Fruit fly (Drosophila melanogaster) whole organism, embryonic: ENCODE results near the gene CG1622.

Experiments
- ATbp ChIP-seq: fragments of 200-800 bp; sonication (Bioruptor generic); optimal IDR thresholded peaks from 2 replicates; lab custom pipeline; 2017; ENCODE audit warnings: missing biosample characterization, mild to moderate bottlenecking, missing genetic modification characterization, missing genetic modification reagents
- Adf1 ChIP-seq: fragments of 200-800 bp; sonication (Bioruptor generic); IDR thresholded peaks from 2 replicates; pipeline ENCODE4 v1.3.6; 2022; ENCODE audit warnings: missing biosample characterization, missing genetic modification characterization
- BEAF-32 ChIP-seq: fragments of 200-800 bp; sonication (Bioruptor generic); optimal IDR thresholded peaks from 3 replicates; lab custom pipeline; 2017; ENCODE audit warnings: missing biosample characterization, missing genetic modification characterization, mild to moderate bottlenecking, moderate library complexity, missing genetic modification reagents
- CG10543 ChIP-seq: fragments of 200-800 bp; sonication (Bioruptor generic); optimal IDR thresholded peaks from 3 replicates; lab custom pipeline; 2017; ENCODE audit warnings: missing biosample characterization, mild to moderate bottlenecking, missing genetic modification characterization, moderate library complexity
- CG10959 ChIP-seq: fragments of 200-800 bp; sonication (Bioruptor generic); IDR thresholded peaks from 2 replicates; pipeline ENCODE4 v1.3.6; 2022; ENCODE audit warnings: missing biosample characterization, missing genetic modification characterization
- CG15073 ChIP-seq: fragments of 200-800 bp; sonication (Bioruptor generic); optimal IDR thresholded peaks from 2 replicates; lab custom pipeline; 2016; ENCODE audit warnings: missing biosample characterization, missing genetic modification characterization
- CG18619 ChIP-seq: fragments of 200-800 bp; sonication (Bioruptor generic); optimal IDR thresholded peaks from 3 replicates; lab custom pipeline; 2017; ENCODE audit warnings: missing biosample characterization, mild to moderate bottlenecking, missing genetic modification characterization
- CG2120 ChIP-seq: fragments of 200-800 bp; sonication (Bioruptor generic); optimal IDR thresholded peaks from 3 replicates; lab custom pipeline; 2016; ENCODE audit warnings: missing biosample characterization, missing genetic modification characterization
- CG2678 ChIP-seq: fragments of 200-800 bp; sonication (Bioruptor generic); optimal IDR thresholded peaks from 3 replicates; lab custom pipeline; 2019; ENCODE audit warnings: missing biosample characterization, mild to moderate bottlenecking, missing genetic modification characterization, moderate library complexity
- CG4707 ChIP-seq: fragments of 200-800 bp; sonication (Bioruptor generic); optimal IDR thresholded peaks from 2 replicates; lab custom pipeline; 2018; ENCODE audit warnings: missing biosample characterization, mild to moderate bottlenecking, missing genetic modification characterization, moderate library complexity
- CG7357 ChIP-seq: fragments of 200-800 bp; sonication (Bioruptor generic); IDR thresholded peaks from 3 replicates; pipeline ENCODE4 v1.3.6; 2022; ENCODE audit warnings: missing biosample characterization, missing genetic modification characterization
- CG7839 ChIP-seq: fragments of 200-800 bp; sonication (Bioruptor generic); optimal IDR thresholded peaks from 3 replicates; lab custom pipeline; 2018; ENCODE audit warnings: missing biosample characterization, mild to moderate bottlenecking, missing genetic modification characterization, moderate library complexity
- CG8478 ChIP-seq: fragments of >200 bp; optimal IDR thresholded peaks from 2 replicates; lab custom pipeline; 2018
- CG9797 ChIP-seq: fragments of 200-800 bp; sonication (Bioruptor generic); optimal IDR thresholded peaks from 3 replicates; lab custom pipeline; 2018; ENCODE audit warnings: missing biosample characterization, mild to moderate bottlenecking, missing genetic modification characterization
- CG9932 ChIP-seq: fragments of 200-800 bp; sonication (Bioruptor generic); IDR thresholded peaks from 2 replicates; pipeline ENCODE4 v1.3.6; 2022; ENCODE audit warnings: missing biosample characterization, missing genetic modification characterization
- Camta ChIP-seq: fragments of 200-800 bp; sonication (Bioruptor generic); optimal IDR thresholded peaks from 2 replicates; lab custom pipeline; 2016; ENCODE audit warnings: missing biosample characterization, missing genetic modification characterization
- D ChIP-seq, 2 experiments: fragments of 200-800 bp in 1 of 2; fragments of >200 bp in 1 of 2; sonication (Bioruptor generic) in 1 of 2; optimal IDR thresholded peaks; 2 replicates in 1 of 2; 3 replicates in 1 of 2; lab custom pipeline; 2017; ENCODE audit warnings: mild to moderate bottlenecking in 1 of 2, missing biosample characterization in 1 of 2, missing genetic modification characterization in 1 of 2, missing genetic modification reagents in 1 of 2
- Deaf1 ChIP-seq: fragments of 200-800 bp; optimal IDR thresholded peaks from 3 replicates; lab custom pipeline; 2019; ENCODE audit warnings: missing biosample characterization, mild to moderate bottlenecking, missing genetic modification characterization, moderate library complexity
- Doc3 ChIP-seq: fragments of 200-800 bp; sonication (Bioruptor generic); IDR thresholded peaks from 3 replicates; pipeline ENCODE4 v1.3.6; 2022; ENCODE audit warnings: missing biosample characterization, missing genetic modification characterization; ENCODE audit not compliant: partially characterized antibody
- GATAe ChIP-seq: fragments of 200-800 bp; sonication (Bioruptor generic); conservative IDR thresholded peaks from 2 replicates; pipeline ENCODE4 v1.3.6; 2022; ENCODE audit warnings: missing biosample characterization, missing genetic modification characterization
- Hr78 ChIP-seq, 2 experiments: fragments of 200-800 bp in 1 of 2; fragments of >200 bp in 1 of 2; sonication (Bioruptor generic) in 1 of 2; optimal IDR thresholded peaks; 2 replicates each; lab custom pipeline; 2017 to 2019; ENCODE audit warnings: missing biosample characterization in 2 of 2, missing genetic modification characterization in 2 of 2, mild to moderate bottlenecking in 1 of 2, moderate library complexity in 1 of 2
- Med ChIP-seq: fragments of 200-800 bp; sonication (Bioruptor generic); peaks from one replicate; lab custom pipeline; 2016; ENCODE audit warnings: missing biosample characterization, missing genetic modification characterization, mild to moderate bottlenecking, inconsistent platforms, moderate library complexity
- Mes4 ChIP-seq: fragments of 200-800 bp; sonication (Bioruptor generic); optimal IDR thresholded peaks from 2 replicates; lab custom pipeline; 2016; ENCODE audit warnings: missing biosample characterization, missing genetic modification characterization
- Pdp1 ChIP-seq, 2 experiments: fragments of 200-800 bp; sonication (Bioruptor generic); optimal IDR thresholded peaks; 3 replicates each; lab custom pipeline; 2016; ENCODE audit warnings: missing biosample characterization in 2 of 2, missing genetic modification characterization in 2 of 2, mild to moderate bottlenecking in 1 of 2, moderate library complexity in 1 of 2
- Ptx1 ChIP-seq: fragments of 200-800 bp; sonication (Bioruptor generic); IDR thresholded peaks from 2 replicates; pipeline ENCODE4 v1.3.6; 2022; ENCODE audit warnings: missing biosample characterization, missing genetic modification characterization
- Trl ChIP-seq, 3 experiments: fragments of >200 bp in 2 of 3; fragments of 200-800 bp in 1 of 3; sonication (Bioruptor generic) in 1 of 3; optimal IDR thresholded peaks; 2 replicates in 1 of 3; 3 replicates in 2 of 3; lab custom pipeline; 2016 to 2017; ENCODE audit warnings: missing biosample characterization in 1 of 3, missing genetic modification characterization in 1 of 3
- Xbp1 ChIP-seq: fragments of 200-800 bp; sonication (Bioruptor generic); optimal IDR thresholded peaks from 3 replicates; lab custom pipeline; 2016; ENCODE audit warnings: missing biosample characterization, mild to moderate bottlenecking, missing genetic modification characterization
- al ChIP-seq: fragments of 200-800 bp; sonication (Bioruptor generic); IDR thresholded peaks from 2 replicates; pipeline ENCODE4 v1.3.6; 2022; ENCODE audit warnings: missing biosample characterization, missing genetic modification characterization
- cg ChIP-seq: fragments of 200-800 bp; sonication (Bioruptor generic); optimal IDR thresholded peaks from 3 replicates; lab custom pipeline; 2019; ENCODE audit warnings: missing biosample characterization, mild to moderate bottlenecking, missing genetic modification characterization, moderate library complexity
- chinmo ChIP-seq: fragments of 200-800 bp; sonication (Bioruptor generic); IDR thresholded peaks from 4 replicates; pipeline ENCODE4 v1.3.6; 2022; ENCODE audit warnings: missing biosample characterization, missing genetic modification characterization; ENCODE audit not compliant: partially characterized antibody
- crol ChIP-seq: fragments of 200-800 bp; sonication (Bioruptor generic); IDR thresholded peaks from 2 replicates; pipeline ENCODE4 v1.3.6; 2022; ENCODE audit warnings: missing biosample characterization, missing genetic modification characterization
- da ChIP-seq: fragments of 200-800 bp; sonication (Bioruptor generic); optimal IDR thresholded peaks from 2 replicates; lab custom pipeline; 2016; ENCODE audit warnings: missing biosample characterization, missing genetic modification characterization
- eve ChIP-seq, 2 experiments: fragments of >200 bp; optimal IDR thresholded peaks; 2 replicates each; lab custom pipeline; 2017; ENCODE audit warnings: missing biosample characterization in 2 of 2, missing genetic modification characterization in 2 of 2
- jing ChIP-seq: fragments of 200-800 bp; sonication (Bioruptor generic); optimal IDR thresholded peaks from 2 replicates; lab custom pipeline; 2018; ENCODE audit warnings: missing biosample characterization, mild to moderate bottlenecking, missing genetic modification characterization
- klu ChIP-seq: fragments of 200-800 bp; sonication (Bioruptor generic); IDR thresholded peaks from 2 replicates; pipeline ENCODE4 v1.3.6; 2022; ENCODE audit warnings: missing biosample characterization, missing genetic modification characterization
- kni ChIP-seq: fragments of 200-800 bp; sonication (Bioruptor generic); optimal IDR thresholded peaks from 3 replicates; lab custom pipeline; 2017; ENCODE audit warnings: mild to moderate bottlenecking, missing biosample characterization, missing genetic modification reagents, missing genetic modification characterization
- lilli ChIP-seq: fragments of 200-800 bp; sonication (Bioruptor generic); optimal IDR thresholded peaks from 3 replicates; lab custom pipeline; 2016; ENCODE audit warnings: missing biosample characterization, missing genetic modification characterization
- mld ChIP-seq: fragments of 200-800 bp; sonication (Bioruptor generic); IDR thresholded peaks from 3 replicates; pipeline ENCODE4 v1.3.6; 2022; ENCODE audit warnings: missing biosample characterization, missing genetic modification characterization; ENCODE audit not compliant: partially characterized antibody
- nau ChIP-seq: fragments of 200-800 bp; sonication (Bioruptor generic); optimal IDR thresholded peaks from 3 replicates; lab custom pipeline; 2017; ENCODE audit warnings: missing biosample characterization, mild to moderate bottlenecking, missing genetic modification characterization, missing genetic modification reagents
- oc ChIP-seq: fragments of 200-800 bp; sonication (Bioruptor generic); optimal IDR thresholded peaks from 2 replicates; lab custom pipeline; 2018; ENCODE audit warnings: missing biosample characterization, mild to moderate bottlenecking, missing genetic modification characterization, moderate library complexity
- psq ChIP-seq: fragments of 200-800 bp; sonication (Bioruptor generic); optimal IDR thresholded peaks from 2 replicates; lab custom pipeline; 2017; ENCODE audit warnings: missing biosample characterization, missing genetic modification characterization
- rib ChIP-seq: fragments of 200-800 bp; sonication (Bioruptor generic); IDR thresholded peaks from 2 replicates; pipeline ENCODE4 v1.3.6; 2022; ENCODE audit warnings: missing biosample characterization, missing genetic modification characterization
- row ChIP-seq: fragments of 200-800 bp; sonication (Bioruptor generic); IDR thresholded peaks from 3 replicates; pipeline ENCODE4 v1.3.6; 2022; ENCODE audit warnings: missing biosample characterization, missing genetic modification characterization
- sens ChIP-seq: fragments of 200-800 bp; sonication (Bioruptor generic); peaks from one replicate; lab custom pipeline; 2016; ENCODE audit warnings: missing biosample characterization, missing genetic modification characterization
- shn ChIP-seq: fragments of 200-800 bp; sonication (Bioruptor generic); optimal IDR thresholded peaks from 3 replicates; lab custom pipeline; 2016; ENCODE audit warnings: missing biosample characterization, missing genetic modification characterization
- sug ChIP-seq: fragments of 200-800 bp; optimal IDR thresholded peaks from 2 replicates; lab custom pipeline; 2019; ENCODE audit warnings: missing biosample characterization, mild to moderate bottlenecking, missing genetic modification characterization, moderate library complexity
- yki ChIP-seq: fragments of >200 bp; optimal IDR thresholded peaks from 3 replicates; lab custom pipeline; 2018
- z ChIP-seq: fragments of 200-800 bp; sonication (Bioruptor generic); IDR thresholded peaks from 3 replicates; pipeline ENCODE4 v1.3.6; 2022; ENCODE audit warnings: missing biosample characterization, missing genetic modification characterization

CG1622 gene

DNA sequence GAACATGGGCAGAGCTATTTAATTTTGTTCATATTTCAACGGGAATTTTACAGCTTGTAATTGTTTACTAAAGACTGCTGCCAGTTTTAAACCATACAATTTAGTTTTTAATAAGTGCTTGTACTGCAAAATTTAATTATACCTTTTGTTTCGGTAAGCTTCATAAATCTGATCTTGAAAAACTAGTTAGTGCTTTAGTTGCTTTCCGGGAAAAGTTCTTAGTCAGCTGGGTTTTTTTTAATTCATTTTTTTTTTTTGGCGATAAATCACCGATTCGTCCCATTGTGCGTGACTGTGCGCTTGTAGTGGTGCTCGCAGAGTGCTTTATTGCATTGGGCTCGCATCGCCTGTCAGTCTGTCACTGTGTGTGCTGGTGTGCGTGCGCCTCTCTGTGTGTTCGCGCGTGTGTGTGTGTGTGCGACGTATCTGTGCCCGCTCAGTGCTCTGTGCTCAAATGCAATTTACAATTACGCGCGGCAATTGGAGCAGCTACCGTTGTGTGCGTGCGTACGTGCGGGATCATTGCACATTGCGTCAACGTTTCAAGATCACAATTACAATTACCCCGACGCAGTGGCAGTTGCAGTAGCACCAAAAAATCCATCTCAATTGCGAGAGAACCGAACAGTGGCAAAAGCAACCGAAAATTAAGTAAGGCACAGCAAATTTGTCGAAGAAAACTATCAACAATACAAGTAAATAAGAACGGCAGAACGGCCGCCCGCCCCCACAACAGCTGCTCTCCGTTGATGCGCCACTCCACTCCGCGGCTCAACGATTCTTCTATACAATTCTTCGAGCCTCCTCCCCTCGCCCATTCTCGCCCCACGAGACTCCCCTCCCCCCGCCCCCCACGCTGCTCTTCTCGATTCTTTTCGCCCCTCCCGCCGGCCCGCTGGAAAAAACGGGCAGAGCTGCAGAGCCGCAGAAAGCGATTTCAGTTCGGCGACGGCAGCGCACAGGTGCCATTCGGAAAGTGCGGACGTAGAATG, 7.1 kb downstream of the CG1622 start:
- peak; percentile 83 for TF ChIP-seq cg (GFP tag; lab: Kevin White, UChicago)
- TF ChIP-seq CG2120 = peak; percentile 12
- no peak for TF ChIP-seq da (GFP tag; lab: Kevin White, UChicago)
- TF ChIP-seq Doc3 (GFP tag; lab: Robert Waterston, UW) = no peak
- peak; percentile 28 for TF ChIP-seq nau (GFP tag; lab: Kevin White, UChicago)
- TF ChIP-seq ATbp (GFP tag; lab: Kevin White, UChicago) = peak; percentile 26
- TF ChIP-seq CG8478 (lab: Kevin White, UChicago) = peak; percentile 12
- peak; percentile 23 for TF ChIP-seq CG10543 (GFP tag; lab: Kevin White, UChicago)
- TF ChIP-seq Pdp1 (GFP tag; optimal IDR thresholded peaks at IDR 0.05; lab: Kevin White, UChicago) = peak in 1 of 2 experiments; percentile 25
- TF ChIP-seq z (GFP tag; lab: Robert Waterston, UW) = no peak
- no peak for TF ChIP-seq Xbp1 (GFP tag; lab: Kevin White, UChicago)
- no peak for TF ChIP-seq mld
- TF ChIP-seq jing (GFP tag; lab: Kevin White, UChicago) = no peak
- TF ChIP-seq Trl (optimal IDR thresholded peaks at IDR 0.05; lab: Kevin White, UChicago) = no peak
- no peak for TF ChIP-seq Trl (GFP tag; optimal IDR thresholded peaks at IDR 0.05; lab: Kevin White, UChicago)
- peak; percentile 63 for TF ChIP-seq row (GFP tag; lab: Robert Waterston, UW)
- no peak for TF ChIP-seq CG9797 (GFP tag; lab: Kevin White, UChicago)
- TF ChIP-seq crol (GFP tag; lab: Robert Waterston, UW) = peak; percentile 98
- TF ChIP-seq shn (GFP tag; lab: Kevin White, UChicago) = no peak
- peak; percentile 45 for TF ChIP-seq Adf1 (GFP tag; lab: Robert Waterston, UW)
- peak; percentile 74 for TF ChIP-seq CG4707 (GFP tag; lab: Kevin White, UChicago)
- no peak for TF ChIP-seq BEAF-32 (GFP tag; lab: Kevin White, UChicago)
- TF ChIP-seq Hr78 (GFP tag; optimal IDR thresholded peaks at IDR 0.05; lab: Kevin White, UChicago) = peak in 1 of 2 experiments; percentile 21
- TF ChIP-seq Med (GFP tag; lab: Kevin White, UChicago) = peak; percentile 64
- peak; percentile 13 for TF ChIP-seq CG2678
- TF ChIP-seq rib (GFP tag; lab: Robert Waterston, UW) = no peak
- TF ChIP-seq CG7839 (tag; lab: Kevin White, UChicago) = peak; percentile 7
- TF ChIP-seq Deaf1 (tag; lab: Kevin White, UChicago) = peak; percentile 18
- peak; percentile 36 for TF ChIP-seq sens (GFP tag; lab: Kevin White, UChicago)
- TF ChIP-seq GATAe (GFP tag; lab: Robert Waterston, UW) = no peak
- TF ChIP-seq klu (GFP tag; lab: Robert Waterston, UW) = no peak
- no peak for TF ChIP-seq CG9932 (GFP tag; lab: Robert Waterston, UW)
- TF ChIP-seq sug = no peak
- TF ChIP-seq D (optimal IDR thresholded peaks at IDR 0.05; lab: Kevin White, UChicago) = no peak
- peak; percentile 2 for TF ChIP-seq D (GFP tag; optimal IDR thresholded peaks at IDR 0.05; lab: Kevin White, UChicago)
- no peak for TF ChIP-seq eve (GFP tag; optimal IDR thresholded peaks at IDR 0.05; lab: Kevin White, UChicago)
- no peak for TF ChIP-seq psq (GFP tag; lab: Kevin White, UChicago)
- no peak for TF ChIP-seq Camta (GFP tag; lab: Kevin White, UChicago)
- no peak for TF ChIP-seq yki (lab: Kevin White, UChicago)
- TF ChIP-seq oc (tag; lab: Kevin White, UChicago) = no peak
- TF ChIP-seq Ptx1 = no peak
- no peak for TF ChIP-seq al (GFP tag; lab: Robert Waterston, UW)
- TF ChIP-seq CG18619 = no peak
- peak; percentile 55 for TF ChIP-seq kni
- TF ChIP-seq Mes4 (GFP tag; lab: Kevin White, UChicago) = no peak
- peak; percentile 82; the same call in 3 of the 4 replicates for TF ChIP-seq chinmo (GFP tag; lab: Robert Waterston, UW)
- no peak for TF ChIP-seq CG7357 (GFP tag; lab: Robert Waterston, UW)
- TF ChIP-seq CG15073 (GFP tag; lab: Kevin White, UChicago) = no peak
- no peak for TF ChIP-seq lilli (GFP tag; lab: Kevin White, UChicago)
- TF ChIP-seq CG10959 (GFP tag; lab: Robert Waterston, UW) = no peak
- TF ChIP-seq, all 482 proteins: peak for 20
